Worm (Caenorhabditis elegans): ENCODE results near the gene clec-124.

DNA sequence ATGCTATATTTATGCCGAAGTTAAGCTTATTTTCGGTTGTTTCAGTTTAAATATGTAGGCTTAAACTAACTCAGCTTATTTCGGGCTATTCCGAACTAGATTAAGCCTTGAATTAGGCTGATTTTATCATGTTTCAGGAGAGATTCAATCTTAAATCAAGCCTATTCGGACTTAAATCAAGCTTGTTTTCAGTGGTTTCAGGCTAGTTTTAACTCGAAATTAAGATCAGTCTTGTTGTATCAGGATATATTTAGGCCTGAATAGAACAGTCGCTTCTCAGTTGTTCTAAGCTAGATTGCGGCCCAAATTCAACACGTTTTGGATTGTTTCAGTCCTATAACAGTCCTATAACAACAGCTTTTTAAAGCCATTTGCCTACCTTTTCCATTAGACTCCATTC, 2.3 kb downstream of the clec-124 start:
- TF ChIP-seq mep-1 (tag; optimal IDR thresholded peaks at IDR 0.05) (no peak), unc-62 (GFP tag; optimal IDR thresholded peaks at IDR 0.05) (no peak), nhr-12 (tag; optimal IDR thresholded peaks at IDR 0.05) (no peak), snpc-4 (tag; optimal IDR thresholded peaks at IDR 0.05) (no peak), lsy-2 (tag; optimal IDR thresholded peaks at IDR 0.05) (no peak), lin-32 (GFP tag; optimal IDR thresholded peaks at IDR 0.05) (no peak), nhr-2 (tag; optimal IDR thresholded peaks at IDR 0.05) (no peak), nhr-237 (tag; optimal IDR thresholded peaks at IDR 0.05) (no peak)

Data from whole organism, mixed stage, embryonic.